Fruit fly (Drosophila melanogaster) whole organism, wandering third instar larva: Measurements from ENCODE around the gene Qsox2.

Experiments used
- Abd-B ChIP-seq: fragments of >200 bp; optimal IDR thresholded peaks from 2 replicates; lab custom pipeline; 2017; ENCODE audit warnings: missing biosample characterization, missing genetic modification characterization
- CG32264 ChIP-seq: fragments of 200-800 bp; sonication (Bioruptor generic); optimal IDR thresholded peaks from 2 replicates; lab custom pipeline; 2016; ENCODE audit warnings: missing biosample characterization, missing genetic modification characterization
- CG9705 ChIP-seq: fragments of 200-800 bp; sonication (Bioruptor generic); optimal IDR thresholded peaks from 2 replicates; lab custom pipeline; 2018; ENCODE audit warnings: missing biosample characterization, mild to moderate bottlenecking, missing genetic modification characterization
- CrebA ChIP-seq: fragments of 200-800 bp; sonication (Bioruptor generic); optimal IDR thresholded peaks from 2 replicates; lab custom pipeline; 2016; ENCODE audit warnings: missing biosample characterization, mild to moderate bottlenecking, missing genetic modification characterization, borderline replicate concordance
- Dfd ChIP-seq: fragments of >200 bp; optimal IDR thresholded peaks from 2 replicates; lab custom pipeline; 2017; ENCODE audit warnings: missing biosample characterization, missing genetic modification characterization
- Dif ChIP-seq: fragments of 200-275, 200-300 bp; sonication (Bioruptor generic); optimal IDR thresholded peaks from 2 replicates; lab custom pipeline; 2018; ENCODE audit warnings: missing biosample characterization, missing genetic modification characterization; ENCODE audit not compliant: partially characterized antibody
- GATAd ChIP-seq: sonication (Bioruptor generic); optimal IDR thresholded peaks from 2 replicates; lab custom pipeline; 2016; ENCODE audit warnings: missing biosample characterization, missing genetic modification characterization
- HLH106 ChIP-seq: fragments of 200-800 bp; optimal IDR thresholded peaks from 3 replicates; lab custom pipeline; 2019; ENCODE audit warnings: missing biosample characterization, mild to moderate bottlenecking, missing genetic modification characterization, moderate library complexity
- Hnf4 ChIP-seq: fragments of 200-800 bp; sonication (Bioruptor generic); optimal IDR thresholded peaks from 2 replicates; lab custom pipeline; 2016; ENCODE audit warnings: missing biosample characterization, mild to moderate bottlenecking, missing genetic modification characterization
- Hr78 ChIP-seq: fragments of >200 bp; optimal IDR thresholded peaks from 2 replicates; lab custom pipeline; 2017; ENCODE audit warnings: missing biosample characterization, missing genetic modification characterization
- Jra ChIP-seq: sonication (Bioruptor generic); optimal IDR thresholded peaks from 2 replicates; lab custom pipeline; 2016; ENCODE audit warnings: missing biosample characterization, missing genetic modification characterization
- Mio ChIP-seq: sonication (Bioruptor generic); optimal IDR thresholded peaks from 2 replicates; lab custom pipeline; 2016; ENCODE audit warnings: missing biosample characterization, missing genetic modification characterization
- Myc ChIP-seq: fragments of >200 bp; optimal IDR thresholded peaks from 2 replicates; lab custom pipeline; 2017
- OdsH ChIP-seq: fragments of 200-800 bp; sonication (Bioruptor generic); optimal IDR thresholded peaks from 2 replicates; lab custom pipeline; 2016; ENCODE audit warnings: missing biosample characterization, mild to moderate bottlenecking, missing genetic modification characterization
- Rel ChIP-seq, 2 experiments: fragments of 200-800 bp; sonication (Bioruptor generic) in 1 of 2; optimal IDR thresholded peaks; 2 replicates in 1 of 2; 3 replicates in 1 of 2; lab custom pipeline; 2016 to 2019; ENCODE audit warnings: mild to moderate bottlenecking in 2 of 2, missing biosample characterization in 2 of 2, missing genetic modification characterization in 2 of 2, moderate library complexity in 1 of 2
- Sp1 ChIP-seq: fragments of 200-800 bp; sonication (Bioruptor generic); optimal IDR thresholded peaks from 3 replicates; lab custom pipeline; 2019; ENCODE audit warnings: missing biosample characterization, mild to moderate bottlenecking, missing genetic modification characterization, moderate library complexity
- Vsx2 ChIP-seq: fragments of 200-300, 225-300 bp; sonication (Bioruptor generic); optimal IDR thresholded peaks from 2 replicates; lab custom pipeline; 2018; ENCODE audit warnings: missing biosample characterization, missing genetic modification characterization; ENCODE audit not compliant: partially characterized antibody
- br ChIP-seq: fragments of 200-800 bp; sonication (Bioruptor generic); optimal IDR thresholded peaks from 2 replicates; lab custom pipeline; 2016; ENCODE audit warnings: missing biosample characterization, missing genetic modification characterization
- brk ChIP-seq: fragments of 200-800 bp; sonication (Bioruptor generic); optimal IDR thresholded peaks from 2 replicates; lab custom pipeline; 2016; ENCODE audit warnings: missing biosample characterization, mild to moderate bottlenecking, missing genetic modification characterization
- dl ChIP-seq, 2 experiments: fragments of 175-275, 200-275 bp in 1 of 2; fragments of 200-275 bp in 1 of 2; sonication (Bioruptor generic); optimal IDR thresholded peaks; lab custom pipeline; 2018; ENCODE audit warnings: mild to moderate bottlenecking in 2 of 2, missing biosample characterization in 2 of 2, missing genetic modification characterization in 2 of 2, moderate library complexity in 2 of 2; ENCODE audit not compliant: partially characterized antibody in 2 of 2, insufficient read depth in 1 of 2
- dmrt93B ChIP-seq: fragments of 200-800 bp; sonication (Bioruptor generic); optimal IDR thresholded peaks from 2 replicates; lab custom pipeline; 2018; ENCODE audit warnings: missing biosample characterization, mild to moderate bottlenecking, missing genetic modification characterization
- dsf ChIP-seq: sonication (Bioruptor generic); optimal IDR thresholded peaks from 2 replicates; lab custom pipeline; 2016; ENCODE audit warnings: missing biosample characterization, missing genetic modification characterization, borderline replicate concordance
- ey ChIP-seq: fragments of 200-800 bp; sonication (Bioruptor generic); optimal IDR thresholded peaks from 2 replicates; lab custom pipeline; 2016; ENCODE audit warnings: missing biosample characterization, missing genetic modification characterization
- foxo ChIP-seq, 2 experiments: fragments of 200-800 bp; sonication (Bioruptor generic); optimal IDR thresholded peaks; 2 replicates in 1 of 2; 3 replicates in 1 of 2; lab custom pipeline; 2016 to 2017; ENCODE audit warnings: missing biosample characterization in 2 of 2, missing genetic modification characterization in 2 of 2
- fru ChIP-seq: fragments of 200-800 bp; sonication (Bioruptor generic); optimal IDR thresholded peaks from 3 replicates; lab custom pipeline; 2016; ENCODE audit warnings: missing biosample characterization, mild to moderate bottlenecking, missing genetic modification characterization
- h ChIP-seq: fragments of 200-800 bp; sonication (Bioruptor generic); optimal IDR thresholded peaks from 3 replicates; lab custom pipeline; 2016; ENCODE audit warnings: missing biosample characterization, mild to moderate bottlenecking, missing genetic modification characterization
- jim ChIP-seq: fragments of 175-275, 200-325 bp; sonication (Bioruptor generic); optimal IDR thresholded peaks from 2 replicates; lab custom pipeline; 2016; ENCODE audit warnings: missing biosample characterization, mild to moderate bottlenecking, missing genetic modification characterization
- lola ChIP-seq: fragments of >200 bp; optimal IDR thresholded peaks from 2 replicates; lab custom pipeline; 2017; ENCODE audit warnings: missing biosample characterization, missing genetic modification characterization
- pan ChIP-seq: fragments of >200 bp; optimal IDR thresholded peaks from 2 replicates; lab custom pipeline; 2017
- rgr ChIP-seq: fragments of 200-800 bp; sonication (Bioruptor generic); optimal IDR thresholded peaks from 3 replicates; lab custom pipeline; 2016; ENCODE audit warnings: missing biosample characterization, mild to moderate bottlenecking, missing genetic modification characterization
- sage ChIP-seq: fragments of 200-800 bp; sonication (Bioruptor generic); optimal IDR thresholded peaks from 2 replicates; lab custom pipeline; 2016; ENCODE audit warnings: missing biosample characterization, mild to moderate bottlenecking, missing genetic modification characterization
- sv ChIP-seq: fragments of 200-800 bp; sonication (Bioruptor generic); optimal IDR thresholded peaks from 3 replicates; lab custom pipeline; 2016; ENCODE audit warnings: missing biosample characterization, missing genetic modification characterization
- tai ChIP-seq: sonication (Bioruptor generic); optimal IDR thresholded peaks from 2 replicates; lab custom pipeline; 2016; ENCODE audit warnings: missing biosample characterization, missing genetic modification characterization

Qsox2 gene

dm6 chr3R:21913447-21913846 is at the start of gene Qsox2:
Gene Qsox2, plus strand, starts transcription at chr3R:21913747.
- no peak for TF ChIP-seq CG9705
- no peak for TF ChIP-seq sv (GFP tag; lab: Kevin White, UChicago)
- no peak for TF ChIP-seq foxo (GFP tag; optimal IDR thresholded peaks at IDR 0.05; lab: Kevin White, UChicago)
- TF ChIP-seq Vsx2 (GFP tag; lab: Kevin White, UChicago) = peak; percentile 34
- no peak for TF ChIP-seq Myc (lab: Kevin White, UChicago)
- TF ChIP-seq brk = no peak
- no peak for TF ChIP-seq CG32264 (GFP tag; lab: Kevin White, UChicago)

- TF ChIP-seq Rel (GFP tag; optimal IDR thresholded peaks at IDR 0.05; lab: Kevin White, UChicago) (no peak), Rel (tag; optimal IDR thresholded peaks at IDR 0.05; lab: Kevin White, UChicago) (peak; percentile 12), foxo (GFP tag; optimal IDR thresholded peaks at IDR 0.05; lab: Kevin White, UChicago) (no peak)
Observed at dm6 chr3R:21863817-21864384, 49.6 kb upstream of the Qsox2 start.

- TF ChIP-seq dl (GFP tag; optimal IDR thresholded peaks at IDR 0.05; lab: Kevin White, UChicago; ENCODE audit: insufficient read depth in 1 of 2, partially characterized antibody in 2 of 2) (no peak), Abd-B (no peak), Hr78 (GFP tag; lab: Kevin White, UChicago) (no peak), pan (lab: Kevin White, UChicago) (no peak), lola (GFP tag; lab: Kevin White, UChicago) (no peak), tai (GFP tag; lab: Kevin White, UChicago) (no peak), br (no peak), dmrt93B (GFP tag; lab: Kevin White, UChicago) (no peak), Mio (GFP tag; lab: Kevin White, UChicago) (no peak), Rel (GFP tag; optimal IDR thresholded peaks at IDR 0.05; lab: Kevin White, UChicago) (no peak), Rel (tag; optimal IDR thresholded peaks at IDR 0.05; lab: Kevin White, UChicago) (no peak), CG32264 (GFP tag; lab: Kevin White, UChicago) (no peak), rgr (GFP tag; lab: Kevin White, UChicago) (no peak), HLH106 (tag; lab: Kevin White, UChicago) (no peak), sage (GFP tag; lab: Kevin White, UChicago) (no peak), Hnf4 (GFP tag; lab: Kevin White, UChicago) (no peak), h (no peak), dsf (no peak), jim (GFP tag; lab: Kevin White, UChicago) (no peak)
- TF ChIP-seq, all 38 proteins: peak for 0
Observed at dm6 chr3R:21864484-21864883, 49.1 kb upstream of the Qsox2 start.

DNA sequence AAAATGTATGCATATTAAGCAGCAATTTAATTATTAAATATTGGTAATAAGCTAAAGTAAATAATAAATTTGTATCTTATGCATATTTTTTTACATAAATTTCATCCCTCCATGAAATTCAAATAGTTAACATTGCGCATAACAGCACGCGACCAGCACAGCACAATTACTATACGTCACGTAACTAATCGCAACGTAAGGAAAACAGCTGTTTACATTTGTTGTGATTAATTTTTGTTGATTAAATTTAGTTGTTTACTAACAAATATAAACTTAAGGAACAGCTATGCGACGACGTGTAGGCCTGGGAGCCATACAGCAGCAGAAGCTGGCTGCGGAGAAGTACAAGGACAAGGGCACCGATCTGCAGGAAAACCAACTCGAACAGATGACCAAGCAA is 48.6 kb upstream of the Qsox2 start, which contains the start of gene lsn:
lsn (plus strand) TSS at position 177 of the 400 bp plus-strand sequence.
- TF ChIP-seq Rel (GFP tag; optimal IDR thresholded peaks at IDR 0.05; lab: Kevin White, UChicago) = no peak
- TF ChIP-seq Rel (tag; optimal IDR thresholded peaks at IDR 0.05; lab: Kevin White, UChicago) = no peak
- no peak for TF ChIP-seq foxo (GFP tag; optimal IDR thresholded peaks at IDR 0.05; lab: Kevin White, UChicago)
- TF ChIP-seq Jra = no peak
- TF ChIP-seq Dif (GFP tag; lab: Kevin White, UChicago) = no peak
- TF ChIP-seq rgr (GFP tag; lab: Kevin White, UChicago) = no peak
- TF ChIP-seq GATAd = no peak
- TF ChIP-seq Mio (GFP tag; lab: Kevin White, UChicago) = no peak
- no peak for TF ChIP-seq Abd-B
- no peak for TF ChIP-seq dmrt93B (GFP tag; lab: Kevin White, UChicago)
- TF ChIP-seq ey (GFP tag; lab: Kevin White, UChicago) = no peak
- no peak for TF ChIP-seq br
- no peak for TF ChIP-seq dl (GFP tag; optimal IDR thresholded peaks at IDR 0.05; lab: Kevin White, UChicago; ENCODE audit: insufficient read depth in 1 of 2, partially characterized antibody in 2 of 2)
- TF ChIP-seq brk = peak; percentile 41
- TF ChIP-seq CrebA (GFP tag; lab: Kevin White, UChicago) = peak; percentile 2
- TF ChIP-seq fru (GFP tag; lab: Kevin White, UChicago) = no peak
- no peak for TF ChIP-seq dsf
- TF ChIP-seq CG9705 = no peak
- no peak for TF ChIP-seq Sp1 (GFP tag; lab: Kevin White, UChicago)
- TF ChIP-seq Dfd (GFP tag; lab: Kevin White, UChicago) = no peak
- no peak for TF ChIP-seq tai (GFP tag; lab: Kevin White, UChicago)
- no peak for TF ChIP-seq CG32264 (GFP tag; lab: Kevin White, UChicago)
- no peak for TF ChIP-seq Myc (lab: Kevin White, UChicago)
- TF ChIP-seq sage (GFP tag; lab: Kevin White, UChicago) = peak; percentile 12
- no peak for TF ChIP-seq OdsH
- TF ChIP-seq sv (GFP tag; lab: Kevin White, UChicago) = no peak
- no peak for TF ChIP-seq Hnf4 (GFP tag; lab: Kevin White, UChicago)
